Worm (Caenorhabditis elegans) whole organism, L4 larva: Measurements from ENCODE around the gene oac-24.

Experiments
- ceh-20 ChIP-seq: fragments of 200-800 bp; sonication (Bioruptor generic); IDR thresholded peaks from 2 replicates; pipeline ENCODE4 v1.3.6; 2022; ENCODE audit warnings: missing genetic modification reagents, missing genetic modification characterization, missing compliant biosample characterization
- ceh-28 ChIP-seq: fragments of 150-350 bp; optimal IDR thresholded peaks from 2 replicates; lab custom pipeline; 2014; ENCODE audit warnings: missing biosample characterization, missing genetic modification reagents, missing genetic modification characterization
- dpl-1 ChIP-seq: fragments of 150-350 bp; optimal IDR thresholded peaks from 2 replicates; lab custom pipeline; 2014; ENCODE audit warnings: missing biosample characterization, missing genetic modification reagents, missing genetic modification characterization
- jun-1 ChIP-seq: fragments of 150-350 bp; optimal IDR thresholded peaks from 2 replicates; lab custom pipeline; 2014; ENCODE audit warnings: missing biosample characterization, missing genetic modification reagents, missing genetic modification characterization
- mxl-3 ChIP-seq: fragments of 200-800 bp; sonication (Bioruptor generic); optimal IDR thresholded peaks from 2 replicates; lab custom pipeline; 2018; ENCODE audit warnings: mild to moderate bottlenecking, missing genetic modification characterization, missing compliant biosample characterization
- nhr-76 ChIP-seq: fragments of 150-350 bp; optimal IDR thresholded peaks from 2 replicates; lab custom pipeline; 2014; ENCODE audit warnings: missing biosample characterization, missing genetic modification characterization
- skn-1 ChIP-seq: fragments of 150-350 bp; optimal IDR thresholded peaks from 2 replicates; lab custom pipeline; 2014; ENCODE audit warnings: missing biosample characterization, missing genetic modification characterization
- snpc-4 ChIP-seq: fragments of 150-350 bp; optimal IDR thresholded peaks from 2 replicates; lab custom pipeline; 2014; ENCODE audit warnings: missing biosample characterization, missing genetic modification characterization

DNA sequence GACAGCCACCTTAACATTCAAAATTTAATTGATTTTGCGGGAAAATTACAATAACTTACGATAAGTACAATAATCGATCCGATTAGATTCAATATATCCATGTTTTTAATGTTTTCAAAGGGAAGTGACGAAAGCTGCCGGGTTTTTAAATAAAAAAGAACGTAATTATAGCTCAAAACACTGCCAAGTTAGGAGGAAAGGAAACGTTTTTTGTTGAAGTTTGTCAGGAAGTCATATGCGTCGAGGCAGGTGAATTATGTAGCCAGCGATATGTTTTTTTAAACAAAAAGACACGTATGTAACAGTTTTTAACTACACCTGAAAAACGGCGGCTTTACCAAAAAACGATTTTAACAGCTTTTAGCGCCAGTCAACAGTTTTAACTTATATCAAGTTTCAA, 44.9 kb upstream of the oac-24 start, which contains the start of gene srx-73:
- no peak for TF ChIP-seq mxl-3 (GFP tag; lab: Kevin White, UChicago)
- no peak for TF ChIP-seq snpc-4
- TF ChIP-seq nhr-76 (tag; lab: Kevin White, UChicago) = no peak
- TF ChIP-seq ceh-20 (GFP tag; lab: Robert Waterston, UW) = no peak
- no peak for TF ChIP-seq dpl-1 (GFP tag; lab: Kevin White, UChicago)
- TF ChIP-seq ceh-28 (tag; lab: Kevin White, UChicago) = no peak
- no peak for TF ChIP-seq jun-1 (tag; lab: Kevin White, UChicago)
- no peak for TF ChIP-seq skn-1 (tag; lab: Kevin White, UChicago)
